Fruit fly (Drosophila melanogaster): ENCODE results near the gene Stt3A.

The Stt3A gene

DNA sequence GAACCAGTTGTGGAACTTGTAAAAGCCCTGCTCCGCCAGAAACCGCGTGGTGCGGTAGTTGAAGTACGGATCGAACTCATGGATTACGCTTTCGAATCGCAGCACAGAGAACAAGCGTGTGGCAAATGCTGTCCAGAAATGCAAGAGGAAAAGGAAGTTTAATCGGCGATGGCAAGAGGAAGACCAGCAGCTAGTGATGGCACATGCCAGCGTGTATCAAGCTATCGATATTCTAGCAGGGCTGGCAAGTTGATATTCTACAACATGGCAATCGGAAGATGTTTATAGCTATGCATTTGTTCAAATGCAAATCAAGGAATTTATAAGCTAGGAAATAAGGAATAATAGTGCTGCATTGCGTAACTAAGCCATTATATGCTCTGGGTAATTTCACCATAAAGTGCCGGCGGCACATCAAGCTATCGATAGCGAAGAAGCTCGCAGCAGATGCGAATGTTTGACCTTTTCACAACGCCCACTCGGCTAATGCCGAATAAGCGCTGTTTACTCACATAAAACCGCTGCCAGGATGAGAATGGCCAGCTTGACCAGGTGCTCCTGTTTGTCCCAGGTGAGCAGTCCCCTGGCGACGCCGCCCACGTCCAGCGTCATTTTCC lies 530 bp downstream of the Stt3A start (continued):
- TF ChIP-seq hbn (GFP tag; IDR thresholded peaks at IDR 0.05; ENCODE audit: partially characterized antibody) (peak; percentile 66), CG8944 (GFP tag; optimal IDR thresholded peaks at IDR 0.05) (peak; percentile 52), btn (GFP tag; optimal IDR thresholded peaks at IDR 0.05) (peak; percentile 60), CG10543 (GFP tag; optimal IDR thresholded peaks at IDR 0.05) (peak; percentile 87), Ets65A (GFP tag) (peak; percentile 96), ham (GFP tag; IDR thresholded peaks at IDR 0.05) (0 out of 2 replicates have a peak, but pooled peaks have one; percentile 18), NK7.1 (GFP tag; optimal IDR thresholded peaks at IDR 0.05) (peak; percentile 54), CG4404 (GFP tag; IDR thresholded peaks at IDR 0.05) (0 out of 2 replicates have a peak, but pooled peaks have one; percentile 17), bowl (GFP tag; IDR thresholded peaks at IDR 0.05) (no peak), hkb (optimal IDR thresholded peaks at IDR 0.05) (no peak), hkb (GFP tag; IDR thresholded peaks at IDR 0.05) (peak; percentile 70), CG6813 (GFP tag; optimal IDR thresholded peaks at IDR 0.05) (peak; percentile 84), sima (GFP tag; optimal IDR thresholded peaks at IDR 0.05) (peak; percentile 24), dmrt11E (tag; optimal IDR thresholded peaks at IDR 0.05) (peak; percentile 55), Atf-2 (GFP tag; optimal IDR thresholded peaks at IDR 0.05) (peak; percentile 42), Dad (GFP tag; optimal IDR thresholded peaks at IDR 0.05) (peak; percentile 75), CG15696 (tag; optimal IDR thresholded peaks at IDR 0.05) (peak; percentile 20), ash1 (GFP tag; optimal IDR thresholded peaks at IDR 0.05) (peak; percentile 87), CG13123 (GFP tag; optimal IDR thresholded peaks at IDR 0.05) (peak; percentile 42), Fer2 (tag; optimal IDR thresholded peaks at IDR 0.05) (peak; percentile 63), Bgb (GFP tag; IDR thresholded peaks at IDR 0.05; ENCODE audit: partially characterized antibody) (peak; percentile 87), ab (GFP tag; optimal IDR thresholded peaks at IDR 0.05) (peak; percentile 43), ato (GFP tag; IDR thresholded peaks at IDR 0.05; ENCODE audit: partially characterized antibody) (peak; percentile 53; the same call in 1 of the 2 replicates), CG14965 (GFP tag; optimal IDR thresholded peaks at IDR 0.05; ENCODE audit: borderline replicate concordance) (peak; percentile 16), slou (GFP tag; optimal IDR thresholded peaks at IDR 0.05) (peak; percentile 54), HmgD (GFP tag; optimal IDR thresholded peaks at IDR 0.05) (peak; percentile 71), CG6654 (GFP tag; optimal IDR thresholded peaks at IDR 0.05) (peak; percentile 28), lov (optimal IDR thresholded peaks at IDR 0.05) (no peak), lov (GFP tag; IDR thresholded peaks at IDR 0.05) (peak; percentile 85), seq (GFP tag; IDR thresholded peaks at IDR 0.05) (peak; percentile 49; the same call in 1 of the 2 replicates), Nf-YA (GFP tag; IDR thresholded peaks at IDR 0.05) (peak; percentile 47; the same call in 1 of the 2 replicates), Nf-YC (tag; optimal IDR thresholded peaks at IDR 0.05) (peak; percentile 36), CG42726 (GFP tag; IDR thresholded peaks at IDR 0.05; ENCODE audit: partially characterized antibody) (peak; percentile 66), CG1647 (GFP tag; optimal IDR thresholded peaks at IDR 0.05) (peak; percentile 63), CG9876 (GFP tag; optimal IDR thresholded peaks at IDR 0.05) (peak; percentile 69), Gsc (GFP tag; IDR thresholded peaks at IDR 0.05) (no peak), CoRest (tag; optimal IDR thresholded peaks at IDR 0.05) (peak; percentile 42), Ssrp (tag; optimal IDR thresholded peaks at IDR 0.05) (peak; percentile 1), h (optimal IDR thresholded peaks at IDR 0.05) (no peak), CTCF (GFP tag; optimal IDR thresholded peaks at IDR 0.05) (peak; percentile 59), bbx (GFP tag; IDR thresholded peaks at IDR 0.05; ENCODE audit: partially characterized antibody) (peak; percentile 79), CG3726 (GFP tag; IDR thresholded peaks at IDR 0.05) (peak; percentile 47; the same call in 1 of the 3 replicates), Dp (GFP tag; optimal IDR thresholded peaks at IDR 0.05) (peak; percentile 26), lmd (GFP tag; IDR thresholded peaks at IDR 0.05) (peak; percentile 55), CG2116 (GFP tag; optimal IDR thresholded peaks at IDR 0.05) (peak; percentile 83), Hr39 (optimal IDR thresholded peaks at IDR 0.05) (no peak), hth (optimal IDR thresholded peaks at IDR 0.05) (no peak), grau (tag; optimal IDR thresholded peaks at IDR 0.05) (peak; percentile 66), CG33557 (GFP tag; optimal IDR thresholded peaks at IDR 0.05) (peak; percentile 62), CG4424 (GFP tag; optimal IDR thresholded peaks at IDR 0.05) (peak; percentile 74), sqz (GFP tag; optimal IDR thresholded peaks at IDR 0.05) (peak; percentile 73), D19B (GFP tag; optimal IDR thresholded peaks at IDR 0.05) (peak; percentile 49)
